Worm (Caenorhabditis elegans): ENCODE measurements around the gene W10C4.1.

DNA sequence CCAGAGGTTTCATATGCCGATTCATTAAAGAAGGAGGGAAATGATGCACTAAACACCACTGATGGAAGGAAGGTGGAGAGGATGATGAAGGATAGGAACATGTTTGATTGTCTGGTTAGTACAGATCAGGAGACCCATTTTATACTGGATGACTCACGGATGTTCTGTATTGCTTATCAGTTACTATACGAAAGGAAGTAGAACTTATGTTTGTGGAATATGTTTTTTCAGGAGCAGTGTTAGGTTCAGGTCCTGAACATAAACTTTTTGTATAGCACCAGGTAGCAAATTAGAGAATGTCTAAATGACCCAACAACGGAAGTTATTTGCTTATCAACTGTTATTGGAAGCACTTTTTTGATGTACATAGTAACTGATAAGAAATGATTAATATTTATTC is 31.2 kb downstream of the W10C4.1 start, which contains the start of gene clec-148:
- no peak for TF ChIP-seq ets-4 (tag; optimal IDR thresholded peaks at IDR 0.05)
- TF ChIP-seq fkh-10 (GFP tag; optimal IDR thresholded peaks at IDR 0.05), result no peak
- TF ChIP-seq hlh-30 (tag; optimal IDR thresholded peaks at IDR 0.05; ENCODE audit: insufficient read depth), result no peak
- TF ChIP-seq ceh-22 (tag; optimal IDR thresholded peaks at IDR 0.05), result no peak
- TF ChIP-seq ztf-16 (tag; optimal IDR thresholded peaks at IDR 0.05), result no peak
- no peak for TF ChIP-seq K09A11.1 (tag; optimal IDR thresholded peaks at IDR 0.05; ENCODE audit: insufficient read depth)
- no peak for TF ChIP-seq pqm-1 (tag; optimal IDR thresholded peaks at IDR 0.05)
- no peak for TF ChIP-seq ceh-34 (tag; optimal IDR thresholded peaks at IDR 0.05)
- no peak for TF ChIP-seq nhr-11 (tag; optimal IDR thresholded peaks at IDR 0.05)
- no peak for TF ChIP-seq unc-86 (tag; optimal IDR thresholded peaks at IDR 0.05)
- no peak for TF ChIP-seq ceh-9 (tag; optimal IDR thresholded peaks at IDR 0.05)
- TF ChIP-seq sox-2 (GFP tag; IDR thresholded peaks at IDR 0.05), result no peak
